Fruit fly (Drosophila melanogaster) whole organism, embryonic: ENCODE data around the gene Cpr65Av.

Experiments used
- Aef1 ChIP-seq: fragments of 200-800 bp; sonication (Bioruptor generic); IDR thresholded peaks from 3 replicates; pipeline ENCODE4 v1.3.6; 2022; ENCODE audit warnings: missing biosample characterization, missing genetic modification characterization
- Blimp-1 ChIP-seq: fragments of 200-800 bp; sonication (Bioruptor generic); optimal IDR thresholded peaks from 3 replicates; lab custom pipeline; 2018; ENCODE audit warnings: missing biosample characterization, missing genetic modification characterization, mild to moderate bottlenecking, moderate library complexity, missing genetic modification reagents
- CG10543 ChIP-seq: fragments of 200-800 bp; sonication (Bioruptor generic); optimal IDR thresholded peaks from 3 replicates; lab custom pipeline; 2017; ENCODE audit warnings: missing biosample characterization, mild to moderate bottlenecking, missing genetic modification characterization, moderate library complexity
- CG10979 ChIP-seq: fragments of 200-800 bp; sonication (Bioruptor generic); optimal IDR thresholded peaks from 2 replicates; lab custom pipeline; 2018; ENCODE audit warnings: missing biosample characterization, mild to moderate bottlenecking, missing genetic modification characterization, moderate library complexity
- CG11504 ChIP-seq: fragments of 200-800 bp; sonication (Bioruptor generic); optimal IDR thresholded peaks from 3 replicates; lab custom pipeline; 2019; ENCODE audit warnings: missing biosample characterization, mild to moderate bottlenecking, missing genetic modification characterization, moderate library complexity
- CG12744 ChIP-seq: fragments of 200-800 bp; sonication (Bioruptor generic); optimal IDR thresholded peaks from 2 replicates; lab custom pipeline; 2016; ENCODE audit warnings: missing biosample characterization, missing genetic modification characterization
- CG14014 ChIP-seq: fragments of 200-800 bp; sonication (Bioruptor generic); IDR thresholded peaks from 2 replicates; pipeline ENCODE4 v1.3.6; 2022; ENCODE audit warnings: missing biosample characterization, missing genetic modification characterization
- CG14050 ChIP-seq: fragments of 200-800 bp; sonication (Bioruptor generic); IDR thresholded peaks from 3 replicates; pipeline ENCODE4 v1.3.6; 2022; ENCODE audit warnings: missing biosample characterization, missing genetic modification characterization
- CG14441 ChIP-seq: fragments of 200-800 bp; sonication (Bioruptor generic); IDR thresholded peaks from 2 replicates; pipeline ENCODE4 v1.3.6; 2022; ENCODE audit warnings: missing biosample characterization, missing genetic modification characterization
- CG1529 ChIP-seq: fragments of 200-800 bp; sonication (Bioruptor generic); optimal IDR thresholded peaks from 3 replicates; lab custom pipeline; 2018; ENCODE audit warnings: missing biosample characterization, missing genetic modification characterization
- CG15696 ChIP-seq: fragments of 200-800 bp; sonication (Bioruptor generic); optimal IDR thresholded peaks from 2 replicates; lab custom pipeline; 2019; ENCODE audit warnings: missing biosample characterization, mild to moderate bottlenecking, missing genetic modification characterization, moderate library complexity
- CG17568 ChIP-seq: fragments of 200-800 bp; sonication (Bioruptor generic); optimal IDR thresholded peaks from 2 replicates; lab custom pipeline; 2018; ENCODE audit warnings: missing biosample characterization, mild to moderate bottlenecking, missing genetic modification characterization, moderate library complexity
- CG18599 ChIP-seq: fragments of 200-800 bp; sonication (Bioruptor generic); optimal IDR thresholded peaks from 3 replicates; lab custom pipeline; 2017; ENCODE audit warnings: missing biosample characterization, missing genetic modification characterization, mild to moderate bottlenecking, moderate library complexity, missing genetic modification reagents
- CG2129 ChIP-seq: fragments of 200-800 bp; sonication (Bioruptor generic); IDR thresholded peaks from 2 replicates; pipeline ENCODE4 v1.3.6; 2022; ENCODE audit warnings: missing biosample characterization, missing genetic modification characterization; ENCODE audit not compliant: partially characterized antibody
- CG2875 ChIP-seq: fragments of 200-800 bp; sonication (Bioruptor generic); optimal IDR thresholded peaks from 2 replicates; lab custom pipeline; 2017; ENCODE audit warnings: missing biosample characterization, mild to moderate bottlenecking, missing genetic modification characterization, missing genetic modification reagents
- CG33557 ChIP-seq: fragments of 200-800 bp; sonication (Bioruptor generic); optimal IDR thresholded peaks from 2 replicates; lab custom pipeline; 2019; ENCODE audit warnings: missing biosample characterization, mild to moderate bottlenecking, missing genetic modification characterization, moderate library complexity
- CG43689 ChIP-seq: fragments of 200-800 bp; sonication (Bioruptor generic); IDR thresholded peaks from 2 replicates; pipeline ENCODE4 v1.3.6; 2022; ENCODE audit warnings: missing biosample characterization, missing genetic modification characterization
- CG4854 ChIP-seq: fragments of 200-800 bp; sonication (Bioruptor generic); optimal IDR thresholded peaks from 2 replicates; lab custom pipeline; 2016; ENCODE audit warnings: missing biosample characterization, missing genetic modification characterization, inconsistent platforms
- CG8765 ChIP-seq: fragments of 200-800 bp; sonication (Bioruptor generic); IDR thresholded peaks from 2 replicates; pipeline ENCODE4 v1.3.6; 2022; ENCODE audit warnings: missing biosample characterization, missing genetic modification characterization
- Chrac-16 ChIP-seq: fragments of 200-800 bp; sonication (Bioruptor generic); optimal IDR thresholded peaks from 3 replicates; lab custom pipeline; 2016; ENCODE audit warnings: missing biosample characterization, missing genetic modification characterization
- Eip74EF ChIP-seq, 2 experiments: fragments of 200-800 bp in 1 of 2; fragments of >200 bp in 1 of 2; sonication (Bioruptor generic) in 1 of 2; optimal IDR thresholded peaks; 2 replicates each; lab custom pipeline; 2017 to 2019; ENCODE audit warnings: missing biosample characterization in 2 of 2, missing genetic modification characterization in 2 of 2, mild to moderate bottlenecking in 1 of 2, moderate library complexity in 1 of 2
- Gug ChIP-seq: fragments of 200-800 bp; sonication (Bioruptor generic); IDR thresholded peaks from 4 replicates; pipeline ENCODE4 v1.3.6; 2022; ENCODE audit warnings: missing biosample characterization, missing genetic modification characterization
- Hr78 ChIP-seq, 2 experiments: fragments of 200-800 bp in 1 of 2; fragments of >200 bp in 1 of 2; sonication (Bioruptor generic) in 1 of 2; optimal IDR thresholded peaks; 2 replicates each; lab custom pipeline; 2017 to 2019; ENCODE audit warnings: missing biosample characterization in 2 of 2, missing genetic modification characterization in 2 of 2, mild to moderate bottlenecking in 1 of 2, moderate library complexity in 1 of 2
- Kr ChIP-seq: fragments of 200-800 bp; sonication (Bioruptor generic); optimal IDR thresholded peaks from 2 replicates; lab custom pipeline; 2017; ENCODE audit warnings: missing biosample characterization, mild to moderate bottlenecking, missing genetic modification characterization
- Med ChIP-seq: fragments of 200-800 bp; sonication (Bioruptor generic); peaks from one replicate; lab custom pipeline; 2016; ENCODE audit warnings: missing biosample characterization, missing genetic modification characterization, mild to moderate bottlenecking, inconsistent platforms, moderate library complexity
- Neu2 ChIP-seq: fragments of 200-800 bp; sonication (Bioruptor generic); optimal IDR thresholded peaks from 3 replicates; lab custom pipeline; 2016; ENCODE audit warnings: missing biosample characterization, missing genetic modification characterization, borderline replicate concordance
- NfI ChIP-seq: fragments of 200-800 bp; sonication (Bioruptor generic); optimal IDR thresholded peaks from 3 replicates; lab custom pipeline; 2018; ENCODE audit warnings: missing biosample characterization, mild to moderate bottlenecking, missing genetic modification characterization, moderate library complexity
- Oaz ChIP-seq: fragments of 200-800 bp; sonication (Bioruptor generic); IDR thresholded peaks from 2 replicates; pipeline ENCODE4 v1.3.6; 2022; ENCODE audit warnings: missing biosample characterization, missing genetic modification characterization
- PHDP ChIP-seq: fragments of 200-800 bp; sonication (Bioruptor generic); optimal IDR thresholded peaks from 3 replicates; lab custom pipeline; 2018; ENCODE audit warnings: missing biosample characterization, mild to moderate bottlenecking, missing genetic modification characterization, moderate library complexity
- Scr ChIP-seq: fragments of 200-800 bp; sonication (Bioruptor generic); IDR thresholded peaks from 2 replicates; pipeline ENCODE4 v1.3.6; 2022; ENCODE audit warnings: missing biosample characterization, missing genetic modification characterization; ENCODE audit not compliant: partially characterized antibody
- Trl ChIP-seq, 3 experiments: fragments of >200 bp in 2 of 3; fragments of 200-800 bp in 1 of 3; sonication (Bioruptor generic) in 1 of 3; optimal IDR thresholded peaks; 2 replicates in 1 of 3; 3 replicates in 2 of 3; lab custom pipeline; 2016 to 2017; ENCODE audit warnings: missing biosample characterization in 1 of 3, missing genetic modification characterization in 1 of 3
- ab ChIP-seq: fragments of 200-800 bp; sonication (Bioruptor generic); optimal IDR thresholded peaks from 2 replicates; lab custom pipeline; 2016; ENCODE audit warnings: missing biosample characterization, missing genetic modification characterization
- ase ChIP-seq: fragments of 200-800 bp; sonication (Bioruptor generic); IDR thresholded peaks from 3 replicates; pipeline ENCODE4 v1.3.6; 2022; ENCODE audit warnings: missing biosample characterization, missing genetic modification characterization
- bcd ChIP-seq: fragments of 200-800 bp; sonication (Bioruptor generic); optimal IDR thresholded peaks from 2 replicates; lab custom pipeline; 2017; ENCODE audit warnings: missing biosample characterization, mild to moderate bottlenecking, missing genetic modification characterization
- cato ChIP-seq: fragments of 200-800 bp; sonication (Bioruptor generic); optimal IDR thresholded peaks from 2 replicates; lab custom pipeline; 2016; ENCODE audit warnings: missing biosample characterization, missing genetic modification characterization, borderline replicate concordance
- chm ChIP-seq: fragments of 200-800 bp; sonication (Bioruptor generic); IDR thresholded peaks from 2 replicates; pipeline ENCODE4 v1.3.6; 2022; ENCODE audit warnings: missing biosample characterization, missing genetic modification characterization
- ems ChIP-seq: fragments of 200-800 bp; sonication (Bioruptor generic); optimal IDR thresholded peaks from 3 replicates; lab custom pipeline; 2016; ENCODE audit warnings: missing biosample characterization, missing genetic modification characterization
- eve ChIP-seq, 2 experiments: fragments of >200 bp; optimal IDR thresholded peaks; 2 replicates each; lab custom pipeline; 2017; ENCODE audit warnings: missing biosample characterization in 2 of 2, missing genetic modification characterization in 2 of 2
- ftz-f1 ChIP-seq: fragments of 200-800 bp; sonication (Bioruptor generic); optimal IDR thresholded peaks from 2 replicates; lab custom pipeline; 2016; ENCODE audit warnings: missing biosample characterization, missing genetic modification characterization
- gcm2 ChIP-seq: fragments of 200-800 bp; sonication (Bioruptor generic); optimal IDR thresholded peaks from 2 replicates; lab custom pipeline; 2016; ENCODE audit warnings: missing biosample characterization, missing genetic modification characterization
- gt ChIP-seq: fragments of 200-800 bp; sonication (Bioruptor generic); IDR thresholded peaks from 2 replicates; pipeline ENCODE4 v1.3.6; 2022; ENCODE audit warnings: missing biosample characterization, missing genetic modification characterization
- ham ChIP-seq: fragments of 200-800 bp; sonication (Bioruptor generic); IDR thresholded peaks from 2 replicates; pipeline ENCODE4 v1.3.6; 2022; ENCODE audit warnings: missing biosample characterization, missing genetic modification characterization
- jumu ChIP-seq: fragments of 200-800 bp; sonication (Bioruptor generic); optimal IDR thresholded peaks from 3 replicates; lab custom pipeline; 2016; ENCODE audit warnings: missing biosample characterization, missing genetic modification characterization
- mirr ChIP-seq: fragments of 200-800 bp; sonication (Bioruptor generic); optimal IDR thresholded peaks from 3 replicates; lab custom pipeline; 2018; ENCODE audit warnings: missing biosample characterization, mild to moderate bottlenecking, missing genetic modification characterization
- nerfin-2 ChIP-seq: fragments of 200-800 bp; sonication (Bioruptor generic); IDR thresholded peaks from 2 replicates; pipeline ENCODE4 v1.3.6; 2022; ENCODE audit warnings: missing biosample characterization, missing genetic modification characterization; ENCODE audit not compliant: partially characterized antibody
- odd ChIP-seq: fragments of 200-800 bp; sonication (Bioruptor generic); optimal IDR thresholded peaks from 2 replicates; lab custom pipeline; 2017; ENCODE audit warnings: missing biosample characterization, mild to moderate bottlenecking, missing genetic modification characterization
- pb ChIP-seq: fragments of 200-800 bp; sonication (Bioruptor generic); optimal IDR thresholded peaks from 3 replicates; lab custom pipeline; 2016; ENCODE audit warnings: missing biosample characterization, missing genetic modification characterization
- repo ChIP-seq: fragments of 200-800 bp; sonication (Bioruptor generic); optimal IDR thresholded peaks from 2 replicates; lab custom pipeline; 2016; ENCODE audit warnings: missing biosample characterization, missing genetic modification characterization
- tin ChIP-seq: fragments of 200-800 bp; sonication (Bioruptor generic); optimal IDR thresholded peaks from 3 replicates; lab custom pipeline; 2016; ENCODE audit warnings: missing biosample characterization, missing genetic modification characterization

Cpr65Av gene

DNA sequence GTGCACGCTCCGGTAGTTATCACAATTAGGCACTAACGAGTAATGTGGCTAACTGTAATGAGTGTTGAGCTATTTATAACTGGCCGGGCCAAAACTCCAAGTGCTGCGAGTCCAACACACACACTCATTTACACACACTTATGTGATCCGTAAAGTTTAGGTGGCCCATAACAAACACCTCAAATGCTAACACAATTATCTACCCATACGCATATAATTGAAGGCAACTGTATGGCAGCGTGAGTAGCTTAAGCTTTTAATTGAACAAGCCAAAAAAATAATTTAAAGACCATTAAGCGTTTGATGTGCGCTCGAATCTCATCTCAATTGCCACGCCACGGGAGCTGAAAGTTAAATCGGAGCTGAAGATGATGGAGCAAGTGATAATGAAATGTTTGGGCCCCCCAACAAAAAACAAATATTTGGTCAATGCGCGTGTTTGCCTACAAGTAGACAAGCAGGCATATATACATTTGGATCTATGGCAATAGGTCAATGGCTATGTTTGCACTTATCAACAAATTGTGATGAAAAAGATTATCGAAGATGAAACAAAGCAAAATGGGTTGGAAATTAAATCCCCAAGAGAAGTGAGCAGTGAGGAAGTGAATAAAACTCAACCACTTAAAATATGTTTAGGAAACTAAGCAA lies at the start of gene Cpr65Av:
Cpr65Av (minus strand) TSS at position 51 of the 651 bp plus-strand sequence.
- TF ChIP-seq ab (GFP tag; lab: Kevin White, UChicago) (no peak), ase (no peak), CG2129 (no peak), bcd (GFP tag; lab: Kevin White, UChicago) (no peak), CG14014 (GFP tag; lab: Robert Waterston, UW) (peak; percentile 34; the same call in 1 of the 2 replicates), Kr (no peak), Eip74EF (GFP tag; optimal IDR thresholded peaks at IDR 0.05; lab: Kevin White, UChicago) (peak in 1 of 2 experiments; percentile 11), CG15696 (tag; lab: Kevin White, UChicago) (peak; percentile 13), CG17568 (GFP tag; lab: Kevin White, UChicago) (no peak), ftz-f1 (no peak), PHDP (tag; lab: Kevin White, UChicago) (peak; percentile 54), CG2875 (GFP tag; lab: Kevin White, UChicago) (peak; percentile 37), Chrac-16 (no peak), Oaz (no peak), CG10543 (GFP tag; lab: Kevin White, UChicago) (no peak), Gug (GFP tag; lab: Robert Waterston, UW) (no peak), CG11504 (peak; percentile 12), chm (GFP tag; lab: Robert Waterston, UW) (no peak), gcm2 (GFP tag; lab: Kevin White, UChicago) (no peak), Hr78 (GFP tag; optimal IDR thresholded peaks at IDR 0.05; lab: Kevin White, UChicago) (peak in 1 of 2 experiments; percentile 33), CG1529 (peak; percentile 20), cato (GFP tag; lab: Kevin White, UChicago) (no peak), CG14050 (peak; percentile 29; the same call in 1 of the 3 replicates), NfI (no peak), ems (GFP tag; lab: Kevin White, UChicago) (no peak), Blimp-1 (GFP tag; lab: Kevin White, UChicago) (peak; percentile 13), gt (no peak), CG4854 (no peak), jumu (no peak), Trl (optimal IDR thresholded peaks at IDR 0.05; lab: Kevin White, UChicago) (no peak), Trl (GFP tag; optimal IDR thresholded peaks at IDR 0.05; lab: Kevin White, UChicago) (no peak), mirr (peak; percentile 28), CG10979 (tag; lab: Kevin White, UChicago) (no peak), Aef1 (GFP tag; lab: Robert Waterston, UW) (no peak), repo (GFP tag; lab: Kevin White, UChicago) (no peak), CG18599 (GFP tag; lab: Kevin White, UChicago) (peak; percentile 2), tin (GFP tag; lab: Kevin White, UChicago) (no peak), CG43689 (no peak), ham (no peak), pb (GFP tag; lab: Kevin White, UChicago) (no peak), CG33557 (GFP tag; lab: Kevin White, UChicago) (no peak), Neu2 (GFP tag; lab: Kevin White, UChicago) (no peak), Med (peak; percentile 52), eve (GFP tag; optimal IDR thresholded peaks at IDR 0.05; lab: Kevin White, UChicago) (peak in 1 of 2 experiments; percentile 21), odd (peak; percentile 33), Scr (GFP tag; lab: Robert Waterston, UW) (no peak), CG8765 (GFP tag; lab: Robert Waterston, UW) (no peak), nerfin-2 (GFP tag; lab: Robert Waterston, UW) (no peak), CG14441 (GFP tag; lab: Robert Waterston, UW) (no peak), CG12744 (no peak)
